Fruit fly (Drosophila melanogaster): ENCODE measurements around the gene CG12523.

CG12523 gene

dm6 chr3L:10844548-10845530 is 43.8 kb downstream of the CG12523 start (continued):
- TF ChIP-seq CG3281 (GFP tag; optimal IDR thresholded peaks at IDR 0.05) (no peak), CG1647 (GFP tag; optimal IDR thresholded peaks at IDR 0.05) (no peak), CG3726 (GFP tag; IDR thresholded peaks at IDR 0.05) (no peak), jigr1 (GFP tag; IDR thresholded peaks at IDR 0.05) (no peak), shn (GFP tag; optimal IDR thresholded peaks at IDR 0.05) (peak; percentile 56), lilli (GFP tag; optimal IDR thresholded peaks at IDR 0.05) (peak; percentile 20), sna (GFP tag; IDR thresholded peaks at IDR 0.05; ENCODE audit: partially characterized antibody) (no peak), Hr39 (optimal IDR thresholded peaks at IDR 0.05) (no peak), CG14050 (GFP tag; IDR thresholded peaks at IDR 0.05) (no peak), fu2 (GFP tag; optimal IDR thresholded peaks at IDR 0.05) (no peak), bcd (GFP tag; optimal IDR thresholded peaks at IDR 0.05) (peak; percentile 35), dmrt11E (tag; optimal IDR thresholded peaks at IDR 0.05) (peak; percentile 81), HLH54F (GFP tag; optimal IDR thresholded peaks at IDR 0.05) (no peak), CG31388 (GFP tag; optimal IDR thresholded peaks at IDR 0.05) (no peak), CG10462 (GFP tag; optimal IDR thresholded peaks at IDR 0.05) (no peak), Six4 (GFP tag; optimal IDR thresholded peaks at IDR 0.05) (no peak), gsb (GFP tag; IDR thresholded peaks at IDR 0.05) (no peak), CG8388 (GFP tag; optimal IDR thresholded peaks at IDR 0.05) (peak; percentile 42), otp (GFP tag; IDR thresholded peaks at IDR 0.05) (no peak), sr (GFP tag; IDR thresholded peaks at IDR 0.05) (no peak), CG3407 (GFP tag; optimal IDR thresholded peaks at IDR 0.05) (peak; percentile 0), CG10959 (GFP tag; IDR thresholded peaks at IDR 0.05) (no peak), mam (GFP tag; optimal IDR thresholded peaks at IDR 0.05) (no peak), twi (tag; optimal IDR thresholded peaks at IDR 0.05) (peak; percentile 20), Tbp (GFP tag; optimal IDR thresholded peaks at IDR 0.05) (no peak), esg (GFP tag; conservative IDR thresholded peaks at IDR 0.05) (no peak), CG9876 (GFP tag; optimal IDR thresholded peaks at IDR 0.05) (no peak), Hr51 (GFP tag; optimal IDR thresholded peaks at IDR 0.05) (peak in 1 of 2 experiments; percentile 34), CG8290 (GFP tag; optimal IDR thresholded peaks at IDR 0.05) (peak; percentile 58), CG8290 (tag; optimal IDR thresholded peaks at IDR 0.05) (peak in 1 of 2 experiments; percentile 39), CG5180 (GFP tag; optimal IDR thresholded peaks at IDR 0.05) (peak; percentile 17), Dad (GFP tag; optimal IDR thresholded peaks at IDR 0.05) (no peak), Meics (GFP tag; optimal IDR thresholded peaks at IDR 0.05) (no peak), slp2 (GFP tag; optimal IDR thresholded peaks at IDR 0.05) (no peak), CG1024 (GFP tag; IDR thresholded peaks at IDR 0.05) (no peak), trh (GFP tag; optimal IDR thresholded peaks at IDR 0.05) (no peak), CG14667 (GFP tag; IDR thresholded peaks at IDR 0.05) (no peak), sima (GFP tag; optimal IDR thresholded peaks at IDR 0.05) (no peak), chif (GFP tag; optimal IDR thresholded peaks at IDR 0.05) (peak; percentile 45 to 60), CG4707 (GFP tag; optimal IDR thresholded peaks at IDR 0.05) (no peak), pho (GFP tag; optimal IDR thresholded peaks at IDR 0.05) (no peak), ham (GFP tag; IDR thresholded peaks at IDR 0.05) (no peak), Atf6 (GFP tag; IDR thresholded peaks at IDR 0.05) (no peak), CG11723 (GFP tag; optimal IDR thresholded peaks at IDR 0.05) (no peak), Myb (GFP tag; optimal IDR thresholded peaks at IDR 0.05) (peak; percentile 17), caup (GFP tag; optimal IDR thresholded peaks at IDR 0.05; ENCODE audit: severe bottlenecking) (no peak), Bteb2 (GFP tag; optimal IDR thresholded peaks at IDR 0.05) (no peak), kni (GFP tag; optimal IDR thresholded peaks at IDR 0.05) (peak; percentile 27), Poxn (GFP tag; IDR thresholded peaks at IDR 0.05) (no peak), kay (GFP tag; optimal IDR thresholded peaks at IDR 0.05) (no peak), luna (GFP tag; optimal IDR thresholded peaks at IDR 0.05) (no peak)
